Worm (Caenorhabditis elegans) whole organism, L1 larva: Measurements from ENCODE around the gene str-243.

Source experiments
- C04F5.9 ChIP-seq: sonication (generic microtip); optimal IDR thresholded peaks from 2 replicates; lab custom pipeline; 2016; ENCODE audit warnings: missing genetic modification characterization, missing compliant biosample characterization
- ama-1 ChIP-seq: fragments of 150-350 bp; optimal IDR thresholded peaks from 2 replicates; lab custom pipeline; 2014
- ceh-63 ChIP-seq: fragments of 200-800 bp; sonication (Bioruptor generic); optimal IDR thresholded peaks from 2 replicates; lab custom pipeline; 2018; ENCODE audit warnings: mild to moderate bottlenecking, missing genetic modification characterization, missing compliant biosample characterization
- ceh-8 ChIP-seq: fragments of 200-800 bp; sonication (Bioruptor generic); optimal IDR thresholded peaks from 2 replicates; lab custom pipeline; 2018; ENCODE audit warnings: mild to moderate bottlenecking, missing genetic modification characterization, moderate library complexity, missing compliant biosample characterization
- ceh-88 ChIP-seq: fragments of 200-800 bp; sonication (Bioruptor generic); IDR thresholded peaks from 2 replicates; pipeline ENCODE4 v1.3.6; 2022; ENCODE audit warnings: missing genetic modification characterization, missing compliant biosample characterization
- ceh-90 ChIP-seq: sonication (generic microtip); optimal IDR thresholded peaks from 2 replicates; lab custom pipeline; 2016; ENCODE audit warnings: missing genetic modification characterization, missing compliant biosample characterization
- ces-1 ChIP-seq: fragments of 150-350 bp; optimal IDR thresholded peaks from 2 replicates; lab custom pipeline; 2014; ENCODE audit warnings: missing biosample characterization, missing genetic modification reagents, missing genetic modification characterization
- dsc-1 ChIP-seq: sonication (generic microtip); optimal IDR thresholded peaks from 2 replicates; lab custom pipeline; 2016; ENCODE audit warnings: mild to moderate bottlenecking, missing genetic modification characterization, missing compliant biosample characterization
- efl-1 ChIP-seq, 4 experiments: fragments of 150-350 bp; optimal IDR thresholded peaks in 3 of 4; peaks in 1 of 4; 1 replicate in 1 of 4; 2 replicates in 3 of 4; lab custom pipeline; 2014; ENCODE audit warnings: missing biosample characterization in 2 of 4, missing genetic modification characterization in 2 of 4, missing genetic modification reagents in 2 of 4
- egl-13 ChIP-seq: sonication (generic microtip); optimal IDR thresholded peaks from 2 replicates; lab custom pipeline; 2016; ENCODE audit warnings: missing genotype, missing genetic modification reagents, missing genetic modification characterization, missing compliant biosample characterization
- egl-27 ChIP-seq, 2 experiments: fragments of 150-350 bp in 1 of 2; sonication (generic microtip); optimal IDR thresholded peaks; 3 replicates each; lab custom pipeline; 2017 to 2018; ENCODE audit warnings: missing biosample characterization in 2 of 2, missing genetic modification characterization in 2 of 2, missing genetic modification reagents in 2 of 2
- fkh-10 ChIP-seq: sonication (generic microtip); optimal IDR thresholded peaks from 2 replicates; lab custom pipeline; 2017; ENCODE audit warnings: missing biosample characterization, missing genetic modification reagents, missing genetic modification characterization
- fkh-4 ChIP-seq: sonication (generic microtip); optimal IDR thresholded peaks from 2 replicates; lab custom pipeline; 2016; ENCODE audit warnings: missing compliant biosample characterization, missing genetic modification characterization, borderline replicate concordance
- fkh-8 ChIP-seq: sonication (generic microtip); optimal IDR thresholded peaks from 2 replicates; lab custom pipeline; 2016; ENCODE audit warnings: mild to moderate bottlenecking, missing genetic modification characterization, missing compliant biosample characterization
- grh-1 ChIP-seq: fragments of 200-800 bp; sonication (Bioruptor generic); IDR thresholded peaks from 2 replicates; pipeline ENCODE4 v1.3.6; 2022; ENCODE audit warnings: missing genetic modification reagents, missing genetic modification characterization, missing compliant biosample characterization
- hlh-4 ChIP-seq: sonication (generic microtip); optimal IDR thresholded peaks from 2 replicates; lab custom pipeline; 2016; ENCODE audit warnings: mild to moderate bottlenecking, missing genetic modification characterization, missing compliant biosample characterization
- irx-1 ChIP-seq: sonication (generic microtip); optimal IDR thresholded peaks from 2 replicates; lab custom pipeline; 2016; ENCODE audit warnings: missing genetic modification characterization, missing compliant biosample characterization
- isw-1 ChIP-seq: fragments of 200-800 bp; sonication (Bioruptor generic); IDR thresholded peaks from 2 replicates; pipeline ENCODE4 v1.3.6; 2022; ENCODE audit warnings: missing genetic modification characterization, missing compliant biosample characterization
- lin-13 ChIP-seq: fragments of 150-350 bp; optimal IDR thresholded peaks from 2 replicates; lab custom pipeline; 2014; ENCODE audit warnings: missing biosample characterization, missing genetic modification reagents, missing genetic modification characterization
- lin-14 ChIP-seq: fragments of 200-800 bp; sonication (Bioruptor generic); optimal IDR thresholded peaks from 2 replicates; lab custom pipeline; 2018; ENCODE audit warnings: mild to moderate bottlenecking, missing genetic modification characterization, moderate library complexity, missing compliant biosample characterization
- lsy-2 ChIP-seq, 2 experiments: fragments of 150-350 bp; optimal IDR thresholded peaks; 2 replicates each; lab custom pipeline; 2014; ENCODE audit warnings: missing biosample characterization in 2 of 2, missing genetic modification characterization in 2 of 2
- mdl-1 ChIP-seq, 2 experiments: fragments of 150-350 bp; optimal IDR thresholded peaks; 2 replicates each; lab custom pipeline; 2014 to 2017; ENCODE audit warnings: missing biosample characterization in 2 of 2, missing genetic modification characterization in 2 of 2, inconsistent platforms in 1 of 2
- nhr-11 ChIP-seq: fragments of 150-350 bp; optimal IDR thresholded peaks from 2 replicates; lab custom pipeline; 2014; ENCODE audit warnings: missing biosample characterization, missing genetic modification characterization
- nhr-19 ChIP-seq: fragments of 200-800 bp; sonication (Bioruptor generic); conservative IDR thresholded peaks from 2 replicates; pipeline ENCODE4 v1.3.6; 2022; ENCODE audit warnings: missing genetic modification characterization, missing compliant biosample characterization
- nhr-237 ChIP-seq: fragments of 150-350 bp; optimal IDR thresholded peaks from 2 replicates; lab custom pipeline; 2014; ENCODE audit warnings: missing biosample characterization, missing genetic modification characterization
- nhr-47 ChIP-seq: sonication (generic microtip); optimal IDR thresholded peaks from 2 replicates; lab custom pipeline; 2016; ENCODE audit warnings: mild to moderate bottlenecking, missing genetic modification characterization, moderate library complexity, missing compliant biosample characterization
- nhr-76 ChIP-seq: sonication (generic microtip); optimal IDR thresholded peaks from 2 replicates; lab custom pipeline; 2017; ENCODE audit warnings: missing biosample characterization, missing genetic modification characterization
- nhr-90 ChIP-seq: sonication (generic microtip); optimal IDR thresholded peaks from 2 replicates; lab custom pipeline; 2016; ENCODE audit warnings: mild to moderate bottlenecking, missing genetic modification characterization, missing compliant biosample characterization; ENCODE audit not compliant: poor library complexity
- pag-3 ChIP-seq: sonication (generic microtip); optimal IDR thresholded peaks from 2 replicates; lab custom pipeline; 2017; ENCODE audit warnings: missing genetic modification characterization, mild to moderate bottlenecking, missing compliant biosample characterization, antibody characterized with exemption, borderline replicate concordance; ENCODE audit not compliant: insufficient read depth
- pqm-1 ChIP-seq: sonication (generic microtip); optimal IDR thresholded peaks from 3 replicates; lab custom pipeline; 2017; ENCODE audit warnings: missing biosample characterization, missing genetic modification characterization
- sox-4 ChIP-seq: sonication (generic microtip); optimal IDR thresholded peaks from 2 replicates; lab custom pipeline; 2016; ENCODE audit warnings: missing genetic modification characterization, missing compliant biosample characterization
- tbx-2 ChIP-seq: sonication (generic microtip); optimal IDR thresholded peaks from 2 replicates; lab custom pipeline; 2016; ENCODE audit warnings: missing genetic modification characterization, missing compliant biosample characterization
- tlp-1 ChIP-seq: fragments of 150-350 bp; optimal IDR thresholded peaks from 2 replicates; lab custom pipeline; 2014; ENCODE audit warnings: missing biosample characterization, missing genetic modification characterization
- unc-30 ChIP-seq: sonication (generic microtip); optimal IDR thresholded peaks from 2 replicates; lab custom pipeline; 2017; ENCODE audit warnings: missing biosample characterization, missing genetic modification characterization
- unc-86 ChIP-seq: sonication (generic microtip); optimal IDR thresholded peaks from 2 replicates; lab custom pipeline; 2016; ENCODE audit warnings: missing genetic modification characterization, missing compliant biosample characterization
- zag-1 ChIP-seq: fragments of 150-350 bp; optimal IDR thresholded peaks from 2 replicates; lab custom pipeline; 2014; ENCODE audit warnings: missing biosample characterization, missing genetic modification characterization
- ztf-11 ChIP-seq, 2 experiments: sonication (generic microtip); optimal IDR thresholded peaks; 2 replicates each; lab custom pipeline; 2016 to 2017; ENCODE audit warnings: missing genetic modification characterization in 2 of 2, missing biosample characterization in 1 of 2, missing compliant biosample characterization in 1 of 2

str-243 gene

DNA sequence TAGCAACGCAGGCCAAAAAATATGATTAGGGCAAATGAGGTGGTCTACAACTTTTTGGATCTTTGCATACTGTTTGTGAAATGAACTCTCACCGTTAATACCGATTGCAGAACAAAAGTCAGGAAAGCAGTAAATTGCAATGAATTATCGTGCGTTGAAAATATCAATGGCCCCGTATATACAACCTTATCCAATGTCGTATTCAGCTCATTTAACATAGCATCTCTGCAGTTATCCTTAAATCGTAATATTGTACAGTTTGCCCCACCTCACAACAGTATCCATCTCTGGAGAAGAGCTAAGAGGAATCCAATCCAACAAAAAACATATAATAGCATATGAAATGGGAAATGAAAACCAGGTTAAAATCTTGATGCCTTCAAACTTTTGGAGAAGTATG is 9.9 kb downstream of the str-243 start:
- TF ChIP-seq nhr-76 (no peak), pqm-1 (no peak), efl-1 (optimal IDR thresholded peaks at IDR 0.05; lab: Kevin White, UChicago) (no peak), efl-1 (GFP tag; optimal IDR thresholded peaks at IDR 0.05 in 1 of 2; lab: Kevin White, UChicago) (no peak), lin-14 (GFP tag; lab: Kevin White, UChicago) (no peak), ceh-63 (no peak), ces-1 (GFP tag; lab: Kevin White, UChicago) (no peak), hlh-4 (tag; lab: Kevin White, UChicago) (no peak), ceh-8 (GFP tag; lab: Kevin White, UChicago) (no peak), fkh-10 (GFP tag; lab: Kevin White, UChicago) (no peak), irx-1 (tag; lab: Kevin White, UChicago) (no peak), isw-1 (GFP tag; lab: Robert Waterston, UW) (no peak), lsy-2 (tag; optimal IDR thresholded peaks at IDR 0.05; lab: Kevin White, UChicago) (no peak), pag-3 (tag; lab: Kevin White, UChicago) (no peak), fkh-4 (tag; lab: Kevin White, UChicago) (no peak), egl-13 (tag; lab: Kevin White, UChicago) (no peak), nhr-47 (no peak), ztf-11 (tag; optimal IDR thresholded peaks at IDR 0.05; lab: Kevin White, UChicago) (no peak), unc-30 (tag; lab: Kevin White, UChicago) (no peak), lin-13 (GFP tag; lab: Kevin White, UChicago) (no peak), tlp-1 (no peak)

ce11 chrV:1534315-1534714 is 11.7 kb downstream of the str-243 start, which contains the start of gene trx-5:
TSS of gene trx-5 (minus strand) at chrV:1534415.
- TF ChIP-seq ceh-88, result no peak
- no peak for TF ChIP-seq efl-1 (optimal IDR thresholded peaks at IDR 0.05; lab: Kevin White, UChicago)
- peak in 1 of 2 experiments; percentile 23 for TF ChIP-seq efl-1 (GFP tag; optimal IDR thresholded peaks at IDR 0.05 in 1 of 2; lab: Kevin White, UChicago)
- TF ChIP-seq dsc-1 (tag; lab: Kevin White, UChicago), result no peak

ce11 chrV:1536979-1537378 is 14.4 kb downstream of the str-243 start, which contains the start of gene K02H11.9:
TSS of gene K02H11.9 (minus strand) at chrV:1537079.
- TF ChIP-seq nhr-90 (tag; lab: Kevin White, UChicago) (no peak), nhr-11 (tag; lab: Kevin White, UChicago) (no peak), ama-1 (lab: Kevin White, UChicago) (no peak), ceh-90 (tag; lab: Kevin White, UChicago) (no peak), unc-86 (no peak), efl-1 (optimal IDR thresholded peaks at IDR 0.05; lab: Kevin White, UChicago) (no peak), efl-1 (GFP tag; optimal IDR thresholded peaks at IDR 0.05 in 1 of 2; lab: Kevin White, UChicago) (no peak), nhr-19 (no peak), tlp-1 (no peak), fkh-8 (no peak), unc-30 (tag; lab: Kevin White, UChicago) (no peak), grh-1 (GFP tag; lab: Robert Waterston, UW) (no peak), C04F5.9 (tag; lab: Kevin White, UChicago) (no peak), mdl-1 (tag; optimal IDR thresholded peaks at IDR 0.05; lab: Kevin White, UChicago) (no peak), nhr-237 (tag; lab: Kevin White, UChicago) (no peak), lin-13 (GFP tag; lab: Kevin White, UChicago) (no peak), nhr-76 (no peak), egl-27 (tag; optimal IDR thresholded peaks at IDR 0.05; lab: Kevin White, UChicago) (no peak), sox-4 (tag; lab: Kevin White, UChicago) (no peak), zag-1 (tag; lab: Kevin White, UChicago) (no peak), tbx-2 (tag; lab: Kevin White, UChicago) (no peak)
